Worm (Caenorhabditis elegans) whole organism, L3 larva: ENCODE measurements around the gene Y57A10C.10.
A peak's percentile ranks its signal among the peaks of the same experiment; 100 is the strongest.

Experiments used
- R02D3.7 ChIP-seq: fragments of 150-350 bp; optimal IDR thresholded peaks from 2 replicates; lab custom pipeline; 2014; ENCODE audit warnings: missing biosample characterization, missing genetic modification characterization
- ZK546.5 ChIP-seq: sonication (generic microtip); optimal IDR thresholded peaks from 2 replicates; lab custom pipeline; 2017; ENCODE audit warnings: missing biosample characterization, missing genetic modification characterization
- aly-2 ChIP-seq: fragments of 150-350 bp; optimal IDR thresholded peaks from 2 replicates; lab custom pipeline; 2014; ENCODE audit warnings: missing biosample characterization, missing genetic modification characterization
- ceh-16 ChIP-seq: sonication (generic microtip); optimal IDR thresholded peaks from 2 replicates; lab custom pipeline; 2017; ENCODE audit warnings: missing biosample characterization, missing genetic modification characterization
- ceh-28 ChIP-seq: fragments of 150-350 bp; optimal IDR thresholded peaks from 2 replicates; lab custom pipeline; 2014; ENCODE audit warnings: missing biosample characterization, missing genetic modification reagents, missing genetic modification characterization
- daf-12 ChIP-seq: fragments of 150-350 bp; optimal IDR thresholded peaks from 2 replicates; lab custom pipeline; 2014; ENCODE audit warnings: missing biosample characterization, missing genetic modification reagents, missing genetic modification characterization
- egl-27 ChIP-seq: sonication (generic microtip); optimal IDR thresholded peaks from 4 replicates; lab custom pipeline; 2017; ENCODE audit warnings: missing biosample characterization, missing genetic modification reagents, missing genetic modification characterization
- elt-1 ChIP-seq: fragments of 150-350 bp; optimal IDR thresholded peaks from 2 replicates; lab custom pipeline; 2014; ENCODE audit warnings: missing biosample characterization, missing genetic modification characterization
- elt-2 ChIP-seq: sonication (generic microtip); optimal IDR thresholded peaks from 2 replicates; lab custom pipeline; 2016; ENCODE audit warnings: missing genetic modification reagents, mild to moderate bottlenecking, missing genetic modification characterization, missing compliant biosample characterization
- elt-3 ChIP-seq, 3 experiments: fragments of 150-350 bp in 1 of 3; sonication (generic microtip) in 2 of 3; optimal IDR thresholded peaks; 2 replicates in 2 of 3; 4 replicates in 1 of 3; lab custom pipeline; 2014 to 2017; ENCODE audit warnings: missing biosample characterization in 3 of 3, missing genetic modification characterization in 3 of 3
- hmg-11 ChIP-seq: sonication (generic microtip); optimal IDR thresholded peaks from 2 replicates; lab custom pipeline; 2016; ENCODE audit warnings: missing genetic modification characterization, missing compliant biosample characterization
- jun-1 ChIP-seq: fragments of 150-350 bp; optimal IDR thresholded peaks from 2 replicates; lab custom pipeline; 2014; ENCODE audit warnings: missing biosample characterization, missing genetic modification reagents, missing genetic modification characterization
- lin-15B ChIP-seq: fragments of 150-350 bp; optimal IDR thresholded peaks from 2 replicates; lab custom pipeline; 2014; ENCODE audit warnings: missing biosample characterization, missing genetic modification characterization
- lin-39 ChIP-seq: fragments of 150-350 bp; optimal IDR thresholded peaks from 2 replicates; lab custom pipeline; 2018; ENCODE audit warnings: missing biosample characterization, missing genetic modification reagents, missing genetic modification characterization
- lsy-12 ChIP-seq: sonication (generic microtip); optimal IDR thresholded peaks from 2 replicates; lab custom pipeline; 2016; ENCODE audit warnings: mild to moderate bottlenecking, missing genetic modification characterization, missing compliant biosample characterization
- mml-1 ChIP-seq: fragments of 150-350 bp; sonication (generic microtip); optimal IDR thresholded peaks from 3 replicates; lab custom pipeline; 2014; ENCODE audit warnings: missing biosample characterization, missing genetic modification characterization
- nhr-11 ChIP-seq: fragments of 150-350 bp; optimal IDR thresholded peaks from 2 replicates; lab custom pipeline; 2014; ENCODE audit warnings: missing biosample characterization, missing genetic modification characterization
- nhr-237 ChIP-seq: fragments of 150-350 bp; optimal IDR thresholded peaks from 2 replicates; lab custom pipeline; 2014; ENCODE audit warnings: missing biosample characterization, missing genetic modification characterization
- nhr-25 ChIP-seq: sonication (generic microtip); optimal IDR thresholded peaks from 2 replicates; lab custom pipeline; 2017; ENCODE audit warnings: missing biosample characterization, missing genetic modification characterization
- nhr-43 ChIP-seq: sonication (generic microtip); optimal IDR thresholded peaks from 2 replicates; lab custom pipeline; 2016; ENCODE audit warnings: mild to moderate bottlenecking, missing genetic modification characterization, missing compliant biosample characterization; ENCODE audit not compliant: poor library complexity, severe bottlenecking
- pha-4 ChIP-seq: fragments of 150-350 bp; optimal IDR thresholded peaks from 2 replicates; lab custom pipeline; 2014; ENCODE audit warnings: missing biosample characterization, missing genetic modification reagents, missing genetic modification characterization
- pqm-1 ChIP-seq: fragments of 150-350 bp; optimal IDR thresholded peaks from 2 replicates; lab custom pipeline; 2017; ENCODE audit warnings: missing biosample characterization, missing genetic modification characterization, inconsistent platforms
- snpc-4 ChIP-seq: fragments of 150-350 bp; optimal IDR thresholded peaks from 2 replicates; lab custom pipeline; 2014; ENCODE audit warnings: missing biosample characterization, missing genetic modification characterization
- tbx-2 ChIP-seq: sonication (generic microtip); optimal IDR thresholded peaks from 2 replicates; lab custom pipeline; 2016; ENCODE audit warnings: mild to moderate bottlenecking, missing genetic modification characterization, missing compliant biosample characterization
- unc-39 ChIP-seq: sonication (generic microtip); optimal IDR thresholded peaks from 4 replicates; lab custom pipeline; 2017; ENCODE audit warnings: missing biosample characterization, missing genetic modification characterization
- unc-62 ChIP-seq: fragments of 150-350 bp; sonication (generic microtip); optimal IDR thresholded peaks from 4 replicates; lab custom pipeline; 2014; ENCODE audit warnings: missing biosample characterization, missing genetic modification reagents, missing genetic modification characterization

The Y57A10C.10 gene

DNA sequence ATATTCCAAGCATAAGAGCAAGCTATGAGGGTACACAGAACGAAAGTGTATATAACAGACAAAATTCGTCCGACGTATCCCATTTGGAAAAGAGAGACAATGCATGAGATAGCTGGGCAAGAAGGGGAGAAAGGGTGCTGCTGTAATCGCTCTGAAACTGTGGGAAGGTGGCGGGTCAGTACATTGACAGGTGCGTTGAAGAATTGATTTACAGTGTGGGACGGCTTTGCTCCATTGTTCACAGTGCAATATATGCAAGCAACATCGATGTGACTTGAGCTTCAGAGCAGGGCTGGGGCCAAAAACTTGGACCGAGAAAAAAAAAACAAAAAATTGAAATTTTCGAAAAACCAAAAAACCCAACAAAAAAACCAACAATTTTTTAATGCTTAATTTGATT, 31.0 kb downstream of the Y57A10C.10 start, which contains the start of gene F57G9.3:
Gene F57G9.3, minus strand, starts transcription at position 101 of the 400 bp plus-strand sequence.
- TF ChIP-seq unc-62 = no peak
- no peak for TF ChIP-seq egl-27 (tag; lab: Kevin White, UChicago)
- TF ChIP-seq ZK546.5 = no peak
- no peak for TF ChIP-seq mml-1

DNA sequence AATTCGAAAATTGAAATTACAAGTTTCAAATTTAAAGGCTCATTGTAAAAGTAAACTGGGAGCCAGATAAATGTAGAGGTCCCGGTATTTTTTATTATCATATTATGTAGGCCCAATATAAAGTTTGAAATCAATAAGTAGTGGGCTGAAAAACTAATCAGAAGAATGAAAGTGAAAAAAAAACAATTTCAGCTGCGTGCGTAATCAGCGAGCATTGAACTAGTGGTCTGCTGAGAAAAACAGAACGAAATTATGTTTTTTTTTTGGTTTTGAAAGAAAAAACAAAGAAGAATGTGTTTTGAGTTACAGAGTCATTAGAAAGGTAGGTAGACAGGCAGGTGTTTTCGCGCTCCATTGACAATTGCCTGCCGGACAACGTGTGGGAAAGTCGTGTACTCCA, 32.3 kb downstream of the Y57A10C.10 start, which contains the start of gene sre-31:
Gene sre-31, minus strand, starts transcription at position 101 of the 400 bp plus-strand sequence.
- no peak for TF ChIP-seq elt-2
- no peak for TF ChIP-seq jun-1 (tag; lab: Kevin White, UChicago)

DNA sequence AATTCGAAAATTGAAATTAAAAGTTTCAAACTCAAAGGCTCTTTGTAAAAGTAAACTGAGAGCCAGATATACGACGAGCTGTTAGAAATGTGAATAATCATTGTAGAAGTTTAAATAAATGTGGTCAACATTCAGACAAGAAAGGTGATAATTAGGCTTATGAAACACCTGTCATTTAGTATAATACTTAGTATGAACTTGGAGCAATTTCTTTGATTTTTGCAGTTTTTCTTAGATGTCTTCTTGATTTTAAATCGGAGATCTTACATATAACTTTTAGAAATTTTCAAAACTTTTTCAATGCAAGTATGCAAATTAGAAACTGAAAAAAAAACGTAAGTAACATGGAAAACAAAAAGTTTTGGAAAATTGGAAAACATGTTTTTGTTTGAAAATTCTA, 34.7 kb downstream of the Y57A10C.10 start, which contains the start of gene sre-30:
Gene sre-30, minus strand, starts transcription at position 101 of the 400 bp plus-strand sequence.
- TF ChIP-seq ceh-28 (tag; lab: Kevin White, UChicago) (no peak), unc-39 (no peak), tbx-2 (tag; lab: Kevin White, UChicago) (no peak), lin-15B (tag; lab: Kevin White, UChicago) (no peak)
- TF ChIP-seq, all 47 proteins: peak for 0

DNA sequence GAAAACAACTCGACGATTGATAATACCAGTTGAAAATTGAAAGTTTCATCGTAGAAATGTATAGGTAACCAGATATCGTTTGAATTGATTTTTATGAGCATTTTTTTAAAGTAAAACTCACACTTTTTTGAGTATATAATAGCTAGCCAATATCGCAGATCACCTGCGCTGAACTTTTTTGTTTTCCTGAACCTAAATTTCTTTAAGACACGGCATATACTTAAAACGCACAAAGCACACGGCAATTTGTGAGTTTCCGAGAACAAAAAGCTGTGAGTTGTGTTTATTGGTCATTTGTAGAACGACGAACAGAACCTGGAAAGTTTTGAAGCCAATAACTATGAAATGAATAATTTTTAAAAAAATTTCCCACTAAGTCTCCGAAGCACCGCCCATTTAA, 39.3 kb downstream of the Y57A10C.10 start, which contains the start of gene sre-29:
Gene sre-29, minus strand, starts transcription at position 101 of the 400 bp plus-strand sequence.
- TF ChIP-seq lin-15B (tag; lab: Kevin White, UChicago) (no peak), pqm-1 (tag; lab: Kevin White, UChicago) (no peak), nhr-43 (tag; lab: Kevin White, UChicago) (no peak), R02D3.7 (tag; lab: Kevin White, UChicago) (no peak), pha-4 (no peak), aly-2 (tag; lab: Kevin White, UChicago) (no peak), ceh-16 (tag; lab: Kevin White, UChicago) (no peak), nhr-237 (tag; lab: Kevin White, UChicago) (no peak), nhr-25 (no peak), elt-1 (tag; lab: Kevin White, UChicago) (no peak)

DNA sequence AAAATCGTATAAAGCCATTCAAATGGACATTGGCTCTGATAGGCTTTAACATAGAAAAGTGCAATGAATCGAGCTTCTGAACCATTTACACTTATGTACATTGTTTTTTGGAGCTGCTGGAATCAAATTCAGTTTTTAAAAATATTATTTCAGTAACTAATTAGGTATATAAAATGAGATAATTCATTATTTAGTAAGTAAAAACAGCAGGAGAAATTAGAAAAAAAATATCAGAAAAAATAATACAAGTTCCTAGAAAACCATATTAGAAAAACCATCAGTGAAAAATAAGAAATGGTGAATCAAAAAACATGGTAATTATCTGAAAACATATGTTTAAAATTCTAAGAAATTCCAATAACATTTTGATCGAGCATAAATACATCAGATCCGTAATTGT, 43.4 kb downstream of the Y57A10C.10 start, which contains the start of gene F57G9.7:
Gene F57G9.7, minus strand, starts transcription at position 101 of the 400 bp plus-strand sequence.
- TF ChIP-seq ZK546.5 (no peak), pqm-1 (tag; lab: Kevin White, UChicago) (no peak)
- TF ChIP-seq, all 47 proteins: peak for 0

DNA sequence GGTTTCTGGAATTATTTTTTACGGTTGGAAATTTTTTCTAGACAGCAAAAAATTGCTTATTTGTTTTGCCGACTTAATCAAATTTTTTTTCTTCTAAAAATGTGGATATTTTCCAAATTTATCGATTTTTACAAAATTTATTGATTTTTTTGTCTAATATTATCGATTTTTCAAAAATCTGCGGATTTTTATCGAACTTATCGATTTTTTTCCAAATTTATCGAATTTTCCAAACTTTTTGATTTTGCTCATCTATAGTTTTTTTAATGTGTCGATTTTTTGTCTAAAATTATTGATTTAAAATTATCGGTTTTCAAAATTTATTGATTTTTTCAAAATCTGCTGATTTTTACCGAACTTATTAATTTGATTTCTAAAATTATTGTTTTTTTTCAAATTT, 46.9 kb downstream of the Y57A10C.10 start:
- TF ChIP-seq nhr-11 (no peak), ceh-28 (tag; lab: Kevin White, UChicago) (peak; percentile 91)

DNA sequence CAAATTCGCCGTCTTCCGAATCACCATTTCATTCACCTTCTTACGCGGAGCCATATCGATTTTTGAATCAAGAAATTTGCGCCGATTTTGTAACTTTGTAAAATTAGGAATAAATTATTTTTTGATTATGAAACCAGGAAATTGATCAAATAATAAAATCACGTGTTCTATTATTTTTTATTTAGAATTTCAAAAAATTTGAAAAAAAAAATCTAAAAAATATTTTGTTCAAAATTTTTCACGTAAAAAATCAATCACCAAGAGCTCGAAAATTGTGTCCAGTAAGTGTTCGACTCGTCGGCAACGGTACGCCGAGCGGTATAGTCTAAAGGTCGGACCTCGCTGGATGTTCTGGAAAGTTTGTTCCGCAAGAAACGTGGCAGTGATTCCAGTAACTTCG, 47.4 kb downstream of the Y57A10C.10 start, which contains the start of gene Y57A10B.7:
Gene Y57A10B.7, minus strand, starts transcription at position 101 of the 400 bp plus-strand sequence.
- TF ChIP-seq elt-3 (tag; optimal IDR thresholded peaks at IDR 0.05; lab: Kevin White, UChicago) (no peak), lsy-12 (tag; lab: Kevin White, UChicago) (no peak), daf-12 (no peak), pqm-1 (tag; lab: Kevin White, UChicago) (no peak), snpc-4 (tag; lab: Kevin White, UChicago) (no peak), jun-1 (tag; lab: Kevin White, UChicago) (no peak), hmg-11 (tag; lab: Kevin White, UChicago) (no peak), nhr-25 (no peak), lin-39 (tag; lab: Kevin White, UChicago) (no peak)
